Worm (Caenorhabditis elegans) whole organism, L4 larva: ENCODE data around the gene ins-22.

ENCODE experiments used
- D1046.2 ChIP-seq: fragments of 200-800 bp; sonication (Bioruptor generic); IDR thresholded peaks from 2 replicates; pipeline ENCODE4 v1.3.6; 2022; ENCODE audit warnings: missing genetic modification characterization, missing compliant biosample characterization
- F37D6.2 ChIP-seq: sonication (generic microtip); optimal IDR thresholded peaks from 2 replicates; lab custom pipeline; 2016; ENCODE audit warnings: mild to moderate bottlenecking, missing genetic modification characterization, missing compliant biosample characterization
- F49E8.2 ChIP-seq: sonication (generic microtip); optimal IDR thresholded peaks from 2 replicates; lab custom pipeline; 2016; ENCODE audit warnings: missing compliant biosample characterization, mild to moderate bottlenecking, missing genetic modification characterization, borderline replicate concordance
- T26A8.4 ChIP-seq: fragments of 200-800 bp; sonication (Bioruptor generic); IDR thresholded peaks from 2 replicates; pipeline ENCODE4 v1.3.6; 2022; ENCODE audit warnings: missing genetic modification characterization, missing compliant biosample characterization
- attf-4 ChIP-seq: sonication (generic microtip); optimal IDR thresholded peaks from 3 replicates; lab custom pipeline; 2017; ENCODE audit warnings: missing biosample characterization, missing genetic modification characterization
- ceh-20 ChIP-seq: fragments of 200-800 bp; sonication (Bioruptor generic); IDR thresholded peaks from 2 replicates; pipeline ENCODE4 v1.3.6; 2022; ENCODE audit warnings: missing genetic modification reagents, missing genetic modification characterization, missing compliant biosample characterization
- ceh-32 ChIP-seq: sonication (generic microtip); optimal IDR thresholded peaks from 2 replicates; lab custom pipeline; 2016; ENCODE audit warnings: mild to moderate bottlenecking, missing genetic modification characterization, missing compliant biosample characterization; ENCODE audit not compliant: poor library complexity
- ceh-62 ChIP-seq: sonication (generic microtip); optimal IDR thresholded peaks from 2 replicates; lab custom pipeline; 2017; ENCODE audit warnings: missing biosample characterization, missing genetic modification characterization
- dmd-6 ChIP-seq: fragments of 200-800 bp; sonication (Bioruptor generic); IDR thresholded peaks from 2 replicates; pipeline ENCODE4 v1.3.6; 2022; ENCODE audit warnings: missing genetic modification reagents, missing genetic modification characterization, missing compliant biosample characterization
- dmd-9 ChIP-seq: fragments of 200-800 bp; sonication (Bioruptor generic); IDR thresholded peaks from 2 replicates; pipeline ENCODE4 v1.3.6; 2022; ENCODE audit warnings: missing genetic modification reagents, missing genetic modification characterization, missing compliant biosample characterization
- duxl-1 ChIP-seq: sonication (generic microtip); optimal IDR thresholded peaks from 2 replicates; lab custom pipeline; 2016; ENCODE audit warnings: mild to moderate bottlenecking, missing genetic modification characterization, moderate library complexity, missing compliant biosample characterization; ENCODE audit not compliant: poor library complexity
- dve-1 ChIP-seq: sonication (generic microtip); optimal IDR thresholded peaks from 2 replicates; lab custom pipeline; 2017; ENCODE audit warnings: antibody characterized with exemption, mild to moderate bottlenecking, missing genetic modification characterization, missing compliant biosample characterization; ENCODE audit not compliant: insufficient read depth
- fos-1 ChIP-seq: fragments of 150-350 bp; optimal IDR thresholded peaks from 2 replicates; lab custom pipeline; 2014; ENCODE audit warnings: missing biosample characterization, missing genetic modification characterization
- gei-8 ChIP-seq: fragments of 200-800 bp; sonication (Bioruptor generic); optimal IDR thresholded peaks from 2 replicates; lab custom pipeline; 2018; ENCODE audit warnings: mild to moderate bottlenecking, missing genetic modification characterization, missing compliant biosample characterization
- hif-1 ChIP-seq, 2 experiments: sonication (generic microtip); optimal IDR thresholded peaks; 2 replicates each; lab custom pipeline; 2016 to 2017; ENCODE audit warnings: missing compliant biosample characterization in 2 of 2, missing genetic modification characterization in 2 of 2, missing genetic modification reagents in 2 of 2, missing genotype in 2 of 2, mild to moderate bottlenecking in 1 of 2
- hlh-11 ChIP-seq: fragments of 200-800 bp; sonication (Bioruptor generic); optimal IDR thresholded peaks from 2 replicates; lab custom pipeline; 2018; ENCODE audit warnings: mild to moderate bottlenecking, missing genetic modification characterization, missing compliant biosample characterization
- lim-7 ChIP-seq: fragments of 200-800 bp; sonication (Bioruptor generic); IDR thresholded peaks from 2 replicates; pipeline ENCODE4 v1.3.6; 2022; ENCODE audit warnings: missing genetic modification characterization, missing compliant biosample characterization
- lin-1 ChIP-seq: fragments of 200-800 bp; sonication (Bioruptor generic); IDR thresholded peaks from 2 replicates; pipeline ENCODE4 v1.3.6; 2022; ENCODE audit warnings: missing genetic modification reagents, missing genetic modification characterization, missing compliant biosample characterization
- lin-29 ChIP-seq: fragments of 200-800 bp; sonication (Bioruptor generic); IDR thresholded peaks from 2 replicates; pipeline ENCODE4 v1.3.6; 2022; ENCODE audit warnings: missing genetic modification reagents, missing genetic modification characterization, missing compliant biosample characterization
- lin-38 ChIP-seq: fragments of 200-800 bp; sonication (Bioruptor generic); IDR thresholded peaks from 2 replicates; pipeline ENCODE4 v1.3.6; 2022; ENCODE audit warnings: missing genetic modification reagents, missing genetic modification characterization, missing compliant biosample characterization
- mdl-1 ChIP-seq, 2 experiments: fragments of 150-350 bp in 1 of 2; sonication (generic microtip) in 1 of 2; optimal IDR thresholded peaks; 2 replicates each; lab custom pipeline; 2014 to 2017; ENCODE audit warnings: missing biosample characterization in 2 of 2, missing genetic modification characterization in 2 of 2
- nhr-10 ChIP-seq: fragments of 150-350 bp; optimal IDR thresholded peaks from 2 replicates; lab custom pipeline; 2014; ENCODE audit warnings: missing biosample characterization, missing genetic modification characterization
- nhr-11 ChIP-seq: fragments of 150-350 bp; optimal IDR thresholded peaks from 2 replicates; lab custom pipeline; 2014; ENCODE audit warnings: missing biosample characterization, missing genetic modification characterization
- nhr-111 ChIP-seq: fragments of 200-800 bp; sonication (Bioruptor generic); optimal IDR thresholded peaks from 2 replicates; lab custom pipeline; 2018; ENCODE audit warnings: mild to moderate bottlenecking, missing genetic modification characterization, missing compliant biosample characterization
- nhr-25 ChIP-seq: sonication (generic microtip); optimal IDR thresholded peaks from 2 replicates; lab custom pipeline; 2017; ENCODE audit warnings: missing genetic modification characterization, mild to moderate bottlenecking, missing compliant biosample characterization, antibody characterized with exemption, moderate library complexity, borderline replicate concordance; ENCODE audit not compliant: insufficient read depth
- nhr-28 ChIP-seq: fragments of 150-350 bp; optimal IDR thresholded peaks from 2 replicates; lab custom pipeline; 2014; ENCODE audit warnings: missing biosample characterization, missing genetic modification characterization
- nhr-76 ChIP-seq: fragments of 150-350 bp; optimal IDR thresholded peaks from 2 replicates; lab custom pipeline; 2014; ENCODE audit warnings: missing biosample characterization, missing genetic modification characterization
- nhr-77 ChIP-seq: fragments of 150-350 bp; optimal IDR thresholded peaks from 2 replicates; lab custom pipeline; 2014; ENCODE audit warnings: missing biosample characterization, missing genetic modification characterization
- php-3 ChIP-seq: fragments of 200-800 bp; sonication (Bioruptor generic); IDR thresholded peaks from 2 replicates; pipeline ENCODE4 v1.3.6; 2022; ENCODE audit warnings: missing genetic modification reagents, missing genetic modification characterization, missing compliant biosample characterization
- pqm-1 ChIP-seq: sonication (generic microtip); optimal IDR thresholded peaks from 2 replicates; lab custom pipeline; 2017; ENCODE audit warnings: missing biosample characterization, missing genetic modification characterization
- saeg-2 ChIP-seq: fragments of 200-800 bp; sonication (Bioruptor generic); IDR thresholded peaks from 2 replicates; pipeline ENCODE4 v1.3.6; 2022; ENCODE audit warnings: missing genetic modification reagents, missing genetic modification characterization, missing compliant biosample characterization
- set-16 ChIP-seq: fragments of 200-800 bp; sonication (Bioruptor generic); IDR thresholded peaks from 2 replicates; pipeline ENCODE4 v1.3.6; 2022; ENCODE audit warnings: missing genetic modification reagents, missing genetic modification characterization, missing compliant biosample characterization
- snpc-1.2 ChIP-seq: fragments of 200-800 bp; sonication (Bioruptor generic); IDR thresholded peaks from 2 replicates; pipeline ENCODE4 v1.3.6; 2022; ENCODE audit warnings: missing genetic modification reagents, missing genetic modification characterization, missing compliant biosample characterization
- tag-97 ChIP-seq: fragments of 200-800 bp; sonication (Bioruptor generic); IDR thresholded peaks from 2 replicates; pipeline ENCODE4 v1.3.6; 2022; ENCODE audit warnings: missing genetic modification characterization, missing compliant biosample characterization
- tra-1 ChIP-seq: fragments of 200-800 bp; sonication (Bioruptor generic); IDR thresholded peaks from 2 replicates; pipeline ENCODE4 v1.3.6; 2022; ENCODE audit warnings: missing genetic modification reagents, missing genetic modification characterization, missing compliant biosample characterization
- unc-130 ChIP-seq: sonication (generic microtip); optimal IDR thresholded peaks from 2 replicates; lab custom pipeline; 2016; ENCODE audit warnings: missing genetic modification reagents, missing genetic modification characterization, missing compliant biosample characterization
- unc-39 ChIP-seq: sonication (generic microtip); optimal IDR thresholded peaks from 2 replicates; lab custom pipeline; 2017; ENCODE audit warnings: missing biosample characterization, missing genetic modification characterization
- unc-62 ChIP-seq, 3 experiments: fragments of 150-350 bp in 1 of 3; sonication (generic microtip); optimal IDR thresholded peaks in 2 of 3; peaks in 1 of 3; 1 replicate in 1 of 3; 2 replicates in 2 of 3; lab custom pipeline; 2014 to 2017; ENCODE audit warnings: missing biosample characterization in 3 of 3, missing genetic modification characterization in 3 of 3, missing genetic modification reagents in 3 of 3, missing genotype in 1 of 3

Gene ins-22

ce11 chrIII:10033881-10034280 is 7.8 kb downstream of the ins-22 start, which contains the start of gene M04D8.8:
M04D8.8 (plus strand) TSS chrIII:10034181.
- TF ChIP-seq lin-29 (GFP tag; lab: Robert Waterston, UW): no peak
- TF ChIP-seq unc-62 (GFP tag; optimal IDR thresholded peaks at IDR 0.05 in 1 of 2; lab: Kevin White, UChicago): peak in 1 of 2 experiments; percentile 7
- no peak for TF ChIP-seq unc-62 (tag; optimal IDR thresholded peaks at IDR 0.05; lab: Kevin White, UChicago)

DNA sequence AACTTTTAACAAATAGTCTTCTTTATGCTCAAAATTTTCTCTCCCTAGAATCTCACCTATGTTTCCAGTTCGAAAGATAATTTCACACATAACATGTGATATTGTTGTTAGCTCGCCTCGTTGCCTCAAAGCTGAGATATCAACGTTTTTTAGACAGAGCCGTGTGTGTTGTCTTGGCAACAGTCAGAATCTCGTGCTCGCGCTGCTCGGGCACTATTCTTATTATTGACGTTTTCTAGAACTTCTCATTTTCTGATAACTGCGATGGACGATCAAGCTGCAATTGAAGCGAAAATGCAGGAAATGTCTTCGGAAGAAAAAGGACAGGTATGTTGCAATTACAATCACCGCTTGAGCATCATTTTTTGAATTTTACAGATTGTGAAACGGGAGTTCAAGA is 9.7 kb downstream of the ins-22 start, which contains the start of gene xbx-3:
Gene xbx-3, plus strand, starts transcription at position 163 of the 400 bp plus-strand sequence.
- TF ChIP-seq nhr-25 (tag; lab: Kevin White, UChicago): no peak
- TF ChIP-seq php-3 (GFP tag; lab: Robert Waterston, UW): no peak
- no peak for TF ChIP-seq lim-7 (GFP tag; lab: Robert Waterston, UW)
- peak; percentile 63 for TF ChIP-seq nhr-11
- no peak for TF ChIP-seq dve-1 (tag; lab: Kevin White, UChicago)
- TF ChIP-seq attf-4 (tag; lab: Kevin White, UChicago): no peak
- TF ChIP-seq duxl-1 (tag; lab: Kevin White, UChicago): no peak
- no peak for TF ChIP-seq snpc-1.2 (GFP tag; lab: Robert Waterston, UW)
- no peak for TF ChIP-seq tag-97

ce11 chrIII:10037150-10037549 is 11.1 kb downstream of the ins-22 start, which contains the start of gene M04D8.7:
M04D8.7 (plus strand) TSS chrIII:10037450.
- TF ChIP-seq unc-62 (GFP tag; optimal IDR thresholded peaks at IDR 0.05 in 1 of 2; lab: Kevin White, UChicago) (peak in 1 of 2 experiments; percentile 41), unc-62 (tag; optimal IDR thresholded peaks at IDR 0.05; lab: Kevin White, UChicago) (no peak), gei-8 (GFP tag; lab: Kevin White, UChicago) (no peak)
- TF ChIP-seq, all 104 proteins: peak for 1

- TF ChIP-seq D1046.2 (no peak), fos-1 (tag; lab: Kevin White, UChicago) (no peak), F49E8.2 (tag; lab: Kevin White, UChicago) (no peak), unc-39 (tag; lab: Kevin White, UChicago) (no peak), mdl-1 (tag; optimal IDR thresholded peaks at IDR 0.05; lab: Kevin White, UChicago) (no peak), ceh-20 (GFP tag; lab: Robert Waterston, UW) (no peak), nhr-10 (tag; lab: Kevin White, UChicago) (no peak), set-16 (no peak), nhr-77 (tag; lab: Kevin White, UChicago) (no peak), nhr-111 (GFP tag; lab: Kevin White, UChicago) (no peak), dmd-9 (GFP tag; lab: Robert Waterston, UW) (no peak), lin-1 (GFP tag; lab: Robert Waterston, UW) (no peak), hif-1 (tag; optimal IDR thresholded peaks at IDR 0.05; lab: Kevin White, UChicago) (no peak), lin-29 (GFP tag; lab: Robert Waterston, UW) (no peak), snpc-1.2 (GFP tag; lab: Robert Waterston, UW) (no peak), unc-130 (GFP tag; lab: Kevin White, UChicago) (no peak), gei-8 (GFP tag; lab: Kevin White, UChicago) (no peak), lin-38 (GFP tag; lab: Robert Waterston, UW) (no peak), ceh-62 (tag; lab: Kevin White, UChicago) (no peak), ceh-32 (no peak)
These were observed 13.9 kb downstream of the ins-22 start, which contains the start of gene T16G12.7 for ce11 chrIII:10040013-10040412. T16G12.7 (minus strand) TSS chrIII:10040113.

ce11 chrIII:10049682-10050081 is 23.6 kb downstream of the ins-22 start, which contains the start of gene T16G12.1:
T16G12.1 (minus strand) TSS chrIII:10049857.
- TF ChIP-seq dmd-6 (GFP tag; lab: Robert Waterston, UW): peak; percentile 70
- TF ChIP-seq tag-97: no peak
- peak; percentile 64 for TF ChIP-seq nhr-28
- TF ChIP-seq lin-1 (GFP tag; lab: Robert Waterston, UW): no peak
- peak; percentile 68 for TF ChIP-seq pqm-1 (tag; lab: Kevin White, UChicago)
- TF ChIP-seq saeg-2 (GFP tag; lab: Robert Waterston, UW): no peak
- no peak for TF ChIP-seq F37D6.2 (tag; lab: Kevin White, UChicago)
- TF ChIP-seq nhr-76 (tag; lab: Kevin White, UChicago): no peak
- peak; percentile 42 for TF ChIP-seq hlh-11 (tag; lab: Kevin White, UChicago)
- TF ChIP-seq lin-29 (GFP tag; lab: Robert Waterston, UW): no peak
- peak; percentile 39; the same call in 1 of the 2 replicates for TF ChIP-seq tra-1 (GFP tag; lab: Robert Waterston, UW)
- no peak for TF ChIP-seq T26A8.4 (GFP tag; lab: Robert Waterston, UW)
